Worm (Caenorhabditis elegans) whole organism, L2 larva: ENCODE results near the gene C28H8.3.

Experiments
- C34F6.9 ChIP-seq: fragments of 150-350 bp; optimal IDR thresholded peaks from 2 replicates; lab custom pipeline; 2014; ENCODE audit warnings: missing biosample characterization, missing genetic modification characterization
- F13H6.1 ChIP-seq: sonication (generic microtip); optimal IDR thresholded peaks from 2 replicates; lab custom pipeline; 2016; ENCODE audit warnings: missing genetic modification characterization, missing compliant biosample characterization
- R02D3.7 ChIP-seq: fragments of 150-350 bp; optimal IDR thresholded peaks from 2 replicates; lab custom pipeline; 2014; ENCODE audit warnings: missing biosample characterization, missing genetic modification characterization
- Y55F3AM.14 ChIP-seq: fragments of 200-800 bp; sonication (Bioruptor generic); optimal IDR thresholded peaks from 2 replicates; lab custom pipeline; 2018; ENCODE audit warnings: mild to moderate bottlenecking, missing genetic modification characterization, missing compliant biosample characterization
- ZK546.5 ChIP-seq: sonication (generic microtip); optimal IDR thresholded peaks from 2 replicates; lab custom pipeline; 2017; ENCODE audit warnings: missing biosample characterization, missing genetic modification characterization
- alr-1 ChIP-seq: fragments of 150-350 bp; optimal IDR thresholded peaks from 2 replicates; lab custom pipeline; 2014; ENCODE audit warnings: missing biosample characterization, missing genetic modification characterization
- aly-2 ChIP-seq: fragments of 150-350 bp; optimal IDR thresholded peaks from 2 replicates; lab custom pipeline; 2014; ENCODE audit warnings: missing biosample characterization, missing genetic modification characterization
- ama-1 ChIP-seq: fragments of 150-350 bp; optimal IDR thresholded peaks from 2 replicates; lab custom pipeline; 2018; ENCODE audit warnings: inconsistent platforms
- blmp-1 ChIP-seq: sonication (generic microtip); optimal IDR thresholded peaks from 2 replicates; lab custom pipeline; 2017; ENCODE audit warnings: missing genetic modification characterization, mild to moderate bottlenecking, missing compliant biosample characterization, antibody characterized with exemption, moderate library complexity; ENCODE audit not compliant: insufficient read depth
- ceh-16 ChIP-seq: fragments of 150-350 bp; optimal IDR thresholded peaks from 2 replicates; lab custom pipeline; 2014; ENCODE audit warnings: missing biosample characterization, missing genetic modification characterization
- ceh-82 ChIP-seq: fragments of 150-350 bp; optimal IDR thresholded peaks from 2 replicates; lab custom pipeline; 2014; ENCODE audit warnings: missing biosample characterization, missing genetic modification characterization
- crh-2 ChIP-seq: sonication (generic microtip); optimal IDR thresholded peaks from 2 replicates; lab custom pipeline; 2017; ENCODE audit warnings: missing biosample characterization, missing genetic modification characterization
- dmd-4 ChIP-seq: sonication (generic microtip); optimal IDR thresholded peaks from 2 replicates; lab custom pipeline; 2017; ENCODE audit warnings: missing biosample characterization, missing genetic modification characterization
- egl-27 ChIP-seq: sonication (generic microtip); optimal IDR thresholded peaks from 3 replicates; lab custom pipeline; 2017; ENCODE audit warnings: missing biosample characterization, missing genetic modification reagents, missing genetic modification characterization
- elt-1 ChIP-seq: fragments of 150-350 bp; optimal IDR thresholded peaks from 2 replicates; lab custom pipeline; 2014; ENCODE audit warnings: missing biosample characterization, missing genetic modification characterization
- elt-3 ChIP-seq: sonication (generic microtip); optimal IDR thresholded peaks from 2 replicates; lab custom pipeline; 2017; ENCODE audit warnings: missing biosample characterization, missing genetic modification characterization
- fos-1 ChIP-seq: fragments of 150-350 bp; optimal IDR thresholded peaks from 2 replicates; lab custom pipeline; 2014; ENCODE audit warnings: missing biosample characterization, missing genetic modification characterization
- gmeb-1 ChIP-seq: fragments of 150-350 bp; optimal IDR thresholded peaks from 2 replicates; lab custom pipeline; 2014; ENCODE audit warnings: missing biosample characterization, missing genetic modification characterization
- lin-11 ChIP-seq: fragments of 150-350 bp; sonication (generic microtip); optimal IDR thresholded peaks from 2 replicates; lab custom pipeline; 2014; ENCODE audit warnings: missing biosample characterization, missing genetic modification characterization, inconsistent platforms, mixed read lengths
- lin-13 ChIP-seq: fragments of 150-350 bp; optimal IDR thresholded peaks from 2 replicates; lab custom pipeline; 2014; ENCODE audit warnings: missing biosample characterization, missing genetic modification reagents, missing genetic modification characterization
- lin-39 ChIP-seq: fragments of 150-350 bp; optimal IDR thresholded peaks from 2 replicates; lab custom pipeline; 2014; ENCODE audit warnings: missing biosample characterization, missing genetic modification reagents, missing genetic modification characterization
- lsy-2 ChIP-seq, 2 experiments: fragments of 150-350 bp in 1 of 2; sonication (generic microtip) in 1 of 2; optimal IDR thresholded peaks; 2 replicates each; lab custom pipeline; 2014 to 2017; ENCODE audit warnings: missing biosample characterization in 2 of 2, missing genetic modification characterization in 2 of 2
- mab-5 ChIP-seq: fragments of 150-350 bp; optimal IDR thresholded peaks from 2 replicates; lab custom pipeline; 2014; ENCODE audit warnings: missing biosample characterization, missing genetic modification characterization
- mbf-1 ChIP-seq: sonication (generic microtip); optimal IDR thresholded peaks from 2 replicates; lab custom pipeline; 2017; ENCODE audit warnings: missing biosample characterization, missing genetic modification characterization
- mdl-1 ChIP-seq, 2 experiments: fragments of 150-350 bp in 1 of 2; sonication (generic microtip) in 1 of 2; optimal IDR thresholded peaks; 2 replicates each; lab custom pipeline; 2017; ENCODE audit warnings: missing biosample characterization in 2 of 2, missing genetic modification characterization in 2 of 2
- nhr-10 ChIP-seq: sonication (generic microtip); optimal IDR thresholded peaks from 2 replicates; lab custom pipeline; 2017; ENCODE audit warnings: missing biosample characterization, missing genetic modification characterization
- nhr-11 ChIP-seq: fragments of 150-350 bp; optimal IDR thresholded peaks from 2 replicates; lab custom pipeline; 2014; ENCODE audit warnings: missing biosample characterization, missing genetic modification characterization
- nhr-12 ChIP-seq: fragments of 150-350 bp; optimal IDR thresholded peaks from 2 replicates; lab custom pipeline; 2014; ENCODE audit warnings: missing biosample characterization, missing genetic modification characterization
- nhr-129 ChIP-seq: fragments of 150-350 bp; optimal IDR thresholded peaks from 2 replicates; lab custom pipeline; 2014; ENCODE audit warnings: missing biosample characterization, missing genetic modification characterization
- nhr-21 ChIP-seq: fragments of 150-350 bp; optimal IDR thresholded peaks from 2 replicates; lab custom pipeline; 2014; ENCODE audit warnings: missing biosample characterization, missing genetic modification characterization
- nhr-23 ChIP-seq: fragments of 150-350 bp; optimal IDR thresholded peaks from 2 replicates; lab custom pipeline; 2014; ENCODE audit warnings: missing biosample characterization, missing genetic modification reagents, missing genetic modification characterization
- nhr-237 ChIP-seq: fragments of 150-350 bp; optimal IDR thresholded peaks from 2 replicates; lab custom pipeline; 2014; ENCODE audit warnings: missing biosample characterization, missing genetic modification characterization
- nhr-25 ChIP-seq: fragments of 150-350 bp; sonication (generic microtip); optimal IDR thresholded peaks from 3 replicates; lab custom pipeline; 2014; ENCODE audit warnings: missing biosample characterization, missing genetic modification characterization
- nhr-6 ChIP-seq: fragments of 150-350 bp; optimal IDR thresholded peaks from 2 replicates; lab custom pipeline; 2014; ENCODE audit warnings: missing biosample characterization, missing genetic modification characterization
- nhr-77 ChIP-seq: fragments of 150-350 bp; optimal IDR thresholded peaks from 2 replicates; lab custom pipeline; 2014; ENCODE audit warnings: missing biosample characterization, missing genetic modification characterization
- peb-1 ChIP-seq: fragments of 150-350 bp; optimal IDR thresholded peaks from 2 replicates; lab custom pipeline; 2014; ENCODE audit warnings: missing biosample characterization, missing genetic modification characterization
- sem-4 ChIP-seq: fragments of 150-350 bp; optimal IDR thresholded peaks from 2 replicates; lab custom pipeline; 2014; ENCODE audit warnings: missing biosample characterization, missing genetic modification reagents, missing genetic modification characterization
- skn-1 ChIP-seq: sonication (generic microtip); optimal IDR thresholded peaks from 2 replicates; lab custom pipeline; 2017; ENCODE audit warnings: missing biosample characterization, missing genetic modification characterization
- sma-3 ChIP-seq: sonication (generic microtip); optimal IDR thresholded peaks from 2 replicates; lab custom pipeline; 2016; ENCODE audit warnings: missing genetic modification reagents, missing genetic modification characterization, missing compliant biosample characterization
- sma-9 ChIP-seq, 2 experiments: fragments of 150-350 bp in 1 of 2; sonication (generic microtip) in 1 of 2; optimal IDR thresholded peaks; 2 replicates each; lab custom pipeline; 2014 to 2016; ENCODE audit warnings: missing genetic modification characterization in 2 of 2, mild to moderate bottlenecking in 1 of 2, missing biosample characterization in 1 of 2, missing compliant biosample characterization in 1 of 2, missing genetic modification reagents in 1 of 2, moderate library complexity in 1 of 2
- snpc-4 ChIP-seq: fragments of 150-350 bp; optimal IDR thresholded peaks from 2 replicates; lab custom pipeline; 2014; ENCODE audit warnings: missing biosample characterization, missing genetic modification characterization
- unc-39 ChIP-seq: fragments of 150-350 bp; optimal IDR thresholded peaks from 2 replicates; lab custom pipeline; 2014; ENCODE audit warnings: missing biosample characterization, missing genetic modification characterization
- unc-55 ChIP-seq: fragments of 150-350 bp; sonication (generic microtip); optimal IDR thresholded peaks from 3 replicates; lab custom pipeline; 2014; ENCODE audit warnings: missing biosample characterization, missing genetic modification reagents, missing genetic modification characterization
- unc-62 ChIP-seq: fragments of 150-350 bp; optimal IDR thresholded peaks from 2 replicates; lab custom pipeline; 2014; ENCODE audit warnings: missing biosample characterization, missing genetic modification reagents, missing genetic modification characterization
- zag-1 ChIP-seq: fragments of 150-350 bp; optimal IDR thresholded peaks from 2 replicates; lab custom pipeline; 2014; ENCODE audit warnings: missing biosample characterization, missing genetic modification characterization
- ztf-1 ChIP-seq: fragments of 200-800 bp; sonication (Bioruptor generic); conservative IDR thresholded peaks from 2 replicates; pipeline ENCODE4 v1.3.6; 2022; ENCODE audit warnings: missing genetic modification characterization, missing compliant biosample characterization
- ztf-11 ChIP-seq: sonication (generic microtip); optimal IDR thresholded peaks from 2 replicates; lab custom pipeline; 2017; ENCODE audit warnings: missing biosample characterization, missing genetic modification characterization
- ztf-4 ChIP-seq: fragments of 150-350 bp; optimal IDR thresholded peaks from 2 replicates; lab custom pipeline; 2014; ENCODE audit warnings: missing biosample characterization, missing genetic modification characterization

The C28H8.3 gene

DNA sequence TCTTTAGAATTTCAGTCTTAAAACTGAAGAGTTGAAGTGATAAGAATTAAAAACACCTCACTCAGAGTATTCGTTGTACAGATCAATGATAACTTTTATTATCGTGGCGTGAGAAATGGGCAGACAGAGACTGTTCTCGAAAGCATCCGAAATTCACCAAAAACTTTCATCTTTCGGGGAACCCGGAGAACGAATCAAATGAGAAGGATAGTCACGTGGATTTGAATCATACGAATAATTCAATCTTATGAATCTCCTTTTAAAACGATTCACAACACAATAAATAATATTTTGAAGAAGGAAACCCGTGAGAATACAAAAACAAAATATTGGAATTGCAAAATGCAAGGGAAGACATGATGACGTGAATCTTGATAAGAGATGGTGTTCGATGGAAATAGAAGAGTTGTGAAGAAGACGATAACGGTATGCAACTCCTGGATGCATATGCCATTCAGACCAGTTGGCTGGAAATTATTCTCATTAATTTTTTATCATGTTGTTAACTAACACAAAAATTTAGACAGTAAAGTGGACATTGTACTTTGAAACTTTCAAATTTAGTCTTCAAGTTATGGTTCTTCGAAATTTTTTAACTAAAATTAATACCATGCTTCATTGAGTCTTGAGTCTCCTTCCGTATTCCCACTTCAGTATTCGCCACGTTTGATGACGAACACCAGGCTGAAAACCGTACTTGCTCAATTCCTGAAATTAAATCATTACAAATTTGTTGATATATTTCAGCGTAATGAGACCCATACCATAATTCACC lies 31.4 kb upstream of the C28H8.3 start:
- TF ChIP-seq sma-3, result peak; percentile 35
- no peak for TF ChIP-seq nhr-129 (tag; lab: Kevin White, UChicago)
- TF ChIP-seq lin-39, result no peak
- TF ChIP-seq R02D3.7 (tag; lab: Kevin White, UChicago), result no peak
- no peak for TF ChIP-seq snpc-4 (tag; lab: Kevin White, UChicago)
- TF ChIP-seq nhr-25, result no peak
- no peak for TF ChIP-seq ztf-1
- no peak for TF ChIP-seq skn-1 (tag; lab: Kevin White, UChicago)
- peak in 1 of 2 experiments; percentile 5 for TF ChIP-seq mdl-1 (tag; optimal IDR thresholded peaks at IDR 0.05; lab: Kevin White, UChicago)
- TF ChIP-seq unc-39, result no peak
- no peak for TF ChIP-seq elt-1 (tag; lab: Kevin White, UChicago)
- no peak for TF ChIP-seq aly-2 (tag; lab: Kevin White, UChicago)
- TF ChIP-seq sem-4, result no peak
- no peak for TF ChIP-seq zag-1 (tag; lab: Kevin White, UChicago)
- TF ChIP-seq nhr-77 (tag; lab: Kevin White, UChicago), result no peak
- no peak for TF ChIP-seq nhr-12 (tag; lab: Kevin White, UChicago)
- TF ChIP-seq unc-62 (GFP tag; lab: Kevin White, UChicago), result no peak
- no peak for TF ChIP-seq blmp-1 (tag; lab: Kevin White, UChicago)
- TF ChIP-seq gmeb-1 (tag; lab: Kevin White, UChicago), result peak; percentile 21
- no peak for TF ChIP-seq elt-3
- TF ChIP-seq fos-1 (tag; lab: Kevin White, UChicago), result no peak
- TF ChIP-seq lin-11 (tag; lab: Kevin White, UChicago), result no peak
- no peak for TF ChIP-seq ceh-82
- no peak for TF ChIP-seq mbf-1 (tag; lab: Kevin White, UChicago)
- TF ChIP-seq lin-13 (GFP tag; lab: Kevin White, UChicago), result no peak
- no peak for TF ChIP-seq C34F6.9 (tag; lab: Kevin White, UChicago)
- TF ChIP-seq ceh-16 (tag; lab: Kevin White, UChicago), result no peak
- TF ChIP-seq ztf-4 (tag; lab: Kevin White, UChicago), result no peak
- TF ChIP-seq lsy-2 (tag; optimal IDR thresholded peaks at IDR 0.05; lab: Kevin White, UChicago), result peak in 1 of 2 experiments; percentile 21
- TF ChIP-seq alr-1, result no peak
- no peak for TF ChIP-seq ama-1 (lab: Kevin White, UChicago)
- TF ChIP-seq sma-9 (GFP tag; optimal IDR thresholded peaks at IDR 0.05; lab: Kevin White, UChicago), result no peak
- no peak for TF ChIP-seq sma-9 (tag; optimal IDR thresholded peaks at IDR 0.05; lab: Kevin White, UChicago)
- no peak for TF ChIP-seq ztf-11
- TF ChIP-seq unc-55 (GFP tag; lab: Kevin White, UChicago), result no peak
- peak; percentile 42 for TF ChIP-seq crh-2 (tag; lab: Kevin White, UChicago)
- TF ChIP-seq Y55F3AM.14 (GFP tag; lab: Kevin White, UChicago), result no peak
- TF ChIP-seq mab-5, result no peak
- TF ChIP-seq nhr-10 (tag; lab: Kevin White, UChicago), result no peak
- no peak for TF ChIP-seq egl-27
- no peak for TF ChIP-seq nhr-23 (tag; lab: Kevin White, UChicago)
- no peak for TF ChIP-seq dmd-4
- TF ChIP-seq F13H6.1, result no peak
- TF ChIP-seq peb-1, result no peak
- TF ChIP-seq nhr-237 (tag; lab: Kevin White, UChicago), result no peak
- peak; percentile 52 for TF ChIP-seq nhr-21
- TF ChIP-seq nhr-11 (tag; lab: Kevin White, UChicago), result no peak
- no peak for TF ChIP-seq nhr-6
- no peak for TF ChIP-seq ZK546.5
